Worm (Caenorhabditis elegans) whole organism, late embryonic: ENCODE data around the gene pho-7.
A peak's percentile ranks its signal among the peaks of the same experiment; 100 is the strongest.

Experiments used
- C08G9.2 ChIP-seq: sonication (generic microtip); optimal IDR thresholded peaks from 2 replicates; lab custom pipeline; 2016; ENCODE audit warnings: mild to moderate bottlenecking, missing genetic modification characterization, moderate library complexity, missing compliant biosample characterization
- C38D4.7 ChIP-seq: fragments of 200-800 bp; sonication (Bioruptor generic); optimal IDR thresholded peaks from 2 replicates; lab custom pipeline; 2018; ENCODE audit warnings: mild to moderate bottlenecking, missing genetic modification characterization, moderate library complexity, missing compliant biosample characterization
- F13H6.1 ChIP-seq: sonication (generic microtip); optimal IDR thresholded peaks from 2 replicates; lab custom pipeline; 2016; ENCODE audit warnings: missing genetic modification characterization, missing compliant biosample characterization
- K09A11.1 ChIP-seq: sonication (generic microtip); optimal IDR thresholded peaks from 2 replicates; lab custom pipeline; 2017; ENCODE audit warnings: antibody characterized with exemption, mild to moderate bottlenecking, missing genetic modification characterization, missing compliant biosample characterization; ENCODE audit not compliant: insufficient read depth
- T23F11.4 ChIP-seq: fragments of 200-800 bp; sonication (Bioruptor generic); optimal IDR thresholded peaks from 2 replicates; lab custom pipeline; 2018; ENCODE audit warnings: mild to moderate bottlenecking, missing genetic modification characterization, missing compliant biosample characterization
- Y22D7AL.16 ChIP-seq: sonication (generic microtip); optimal IDR thresholded peaks from 2 replicates; lab custom pipeline; 2016; ENCODE audit warnings: missing genetic modification characterization, missing compliant biosample characterization
- ahr-1 ChIP-seq: sonication (generic microtip); optimal IDR thresholded peaks from 2 replicates; lab custom pipeline; 2016; ENCODE audit warnings: missing genetic modification characterization, missing compliant biosample characterization
- ama-1 ChIP-seq: fragments of 150-350 bp; optimal IDR thresholded peaks from 2 replicates; lab custom pipeline; 2014
- ceh-24 ChIP-seq: sonication (generic microtip); optimal IDR thresholded peaks from 2 replicates; lab custom pipeline; 2016; ENCODE audit warnings: mild to moderate bottlenecking, missing genetic modification characterization, missing compliant biosample characterization
- ceh-30 ChIP-seq: fragments of 150-350 bp; optimal IDR thresholded peaks from 2 replicates; lab custom pipeline; 2014; ENCODE audit warnings: missing biosample characterization, missing genetic modification characterization
- ceh-31 ChIP-seq: sonication (generic microtip); optimal IDR thresholded peaks from 2 replicates; lab custom pipeline; 2016; ENCODE audit warnings: missing genetic modification characterization, missing compliant biosample characterization
- ceh-34 ChIP-seq: sonication (generic microtip); optimal IDR thresholded peaks from 2 replicates; lab custom pipeline; 2016; ENCODE audit warnings: mild to moderate bottlenecking, missing genetic modification characterization, missing compliant biosample characterization
- ceh-45 ChIP-seq: fragments of 200-800 bp; sonication (Bioruptor generic); IDR thresholded peaks from 2 replicates; pipeline ENCODE4 v1.3.6; 2022; ENCODE audit warnings: missing genetic modification reagents, missing genetic modification characterization, missing compliant biosample characterization
- ceh-6 ChIP-seq: fragments of 200-800 bp; sonication (Bioruptor generic); optimal IDR thresholded peaks from 2 replicates; lab custom pipeline; 2018; ENCODE audit warnings: mild to moderate bottlenecking, missing genetic modification characterization, missing compliant biosample characterization
- ceh-9 ChIP-seq: sonication (generic microtip); optimal IDR thresholded peaks from 2 replicates; lab custom pipeline; 2016; ENCODE audit warnings: mild to moderate bottlenecking, missing genetic modification characterization, inconsistent platforms, missing compliant biosample characterization
- dmd-4 ChIP-seq: sonication (generic microtip); optimal IDR thresholded peaks from 2 replicates; lab custom pipeline; 2016; ENCODE audit warnings: borderline replicate concordance, missing genetic modification characterization, missing compliant biosample characterization
- dve-1 ChIP-seq: sonication (generic microtip); optimal IDR thresholded peaks from 2 replicates; lab custom pipeline; 2017; ENCODE audit warnings: antibody characterized with exemption, mild to moderate bottlenecking, missing genetic modification characterization, missing compliant biosample characterization
- elt-4 ChIP-seq: sonication (generic microtip); optimal IDR thresholded peaks from 2 replicates; lab custom pipeline; 2016; ENCODE audit warnings: missing genetic modification characterization, missing compliant biosample characterization
- ets-4 ChIP-seq: sonication (generic microtip); optimal IDR thresholded peaks from 2 replicates; lab custom pipeline; 2016; ENCODE audit warnings: missing genetic modification characterization, missing compliant biosample characterization
- fax-1 ChIP-seq: sonication (generic microtip); optimal IDR thresholded peaks from 2 replicates; lab custom pipeline; 2016; ENCODE audit warnings: missing genotype, missing genetic modification characterization, missing compliant biosample characterization
- fkh-10 ChIP-seq: fragments of 150-350 bp; optimal IDR thresholded peaks from 2 replicates; lab custom pipeline; 2014; ENCODE audit warnings: missing biosample characterization, missing genetic modification reagents, missing genetic modification characterization
- gmeb-2 ChIP-seq: sonication (generic microtip); optimal IDR thresholded peaks from 2 replicates; lab custom pipeline; 2016; ENCODE audit warnings: missing genetic modification characterization, inconsistent platforms, missing compliant biosample characterization
- hlh-13 ChIP-seq: fragments of 200-800 bp; sonication (Bioruptor generic); optimal IDR thresholded peaks from 2 replicates; lab custom pipeline; 2018; ENCODE audit warnings: mild to moderate bottlenecking, missing genetic modification characterization, missing compliant biosample characterization
- hlh-30 ChIP-seq: sonication (generic microtip); optimal IDR thresholded peaks from 2 replicates; lab custom pipeline; 2017; ENCODE audit warnings: antibody characterized with exemption, missing genetic modification characterization, missing compliant biosample characterization; ENCODE audit not compliant: insufficient read depth
- hlh-6 ChIP-seq: sonication (generic microtip); optimal IDR thresholded peaks from 2 replicates; lab custom pipeline; 2016; ENCODE audit warnings: missing genotype, missing genetic modification characterization, missing compliant biosample characterization
- hlh-8 ChIP-seq: sonication (generic microtip); optimal IDR thresholded peaks from 2 replicates; lab custom pipeline; 2016; ENCODE audit warnings: missing genotype, missing genetic modification characterization, missing compliant biosample characterization
- lim-6 ChIP-seq: sonication (generic microtip); optimal IDR thresholded peaks from 2 replicates; lab custom pipeline; 2016; ENCODE audit warnings: missing genetic modification characterization, missing compliant biosample characterization
- madf-2 ChIP-seq: sonication (generic microtip); optimal IDR thresholded peaks from 2 replicates; lab custom pipeline; 2017; ENCODE audit warnings: missing genetic modification characterization, missing compliant biosample characterization
- nhr-11 ChIP-seq: fragments of 150-350 bp; optimal IDR thresholded peaks from 2 replicates; lab custom pipeline; 2014; ENCODE audit warnings: missing biosample characterization, missing genetic modification characterization
- nhr-232 ChIP-seq: sonication (generic microtip); optimal IDR thresholded peaks from 2 replicates; lab custom pipeline; 2016; ENCODE audit warnings: missing genetic modification characterization, missing compliant biosample characterization
- npax-4 ChIP-seq: sonication (generic microtip); optimal IDR thresholded peaks from 2 replicates; lab custom pipeline; 2016; ENCODE audit warnings: missing genetic modification characterization, missing compliant biosample characterization
- odd-2 ChIP-seq: sonication (generic microtip); optimal IDR thresholded peaks from 2 replicates; lab custom pipeline; 2017; ENCODE audit warnings: antibody characterized with exemption, mild to moderate bottlenecking, missing genetic modification characterization, missing compliant biosample characterization
- pat-9 ChIP-seq: fragments of 200-800 bp; sonication (Bioruptor generic); optimal IDR thresholded peaks from 2 replicates; lab custom pipeline; 2018; ENCODE audit warnings: mild to moderate bottlenecking, missing genetic modification characterization, moderate library complexity, missing compliant biosample characterization
- pha-2 ChIP-seq: sonication (generic microtip); optimal IDR thresholded peaks from 2 replicates; lab custom pipeline; 2017; ENCODE audit warnings: mild to moderate bottlenecking, missing genetic modification characterization, missing compliant biosample characterization
- pha-4 ChIP-seq: fragments of 150-350 bp; optimal IDR thresholded peaks from 2 replicates; lab custom pipeline; 2018; ENCODE audit warnings: missing biosample characterization, missing genetic modification reagents, missing genetic modification characterization
- pqm-1 ChIP-seq: sonication (generic microtip); optimal IDR thresholded peaks from 2 replicates; lab custom pipeline; 2016; ENCODE audit warnings: missing genetic modification characterization, missing compliant biosample characterization
- pros-1 ChIP-seq: fragments of 150-350 bp; optimal IDR thresholded peaks from 2 replicates; lab custom pipeline; 2014; ENCODE audit warnings: missing biosample characterization, missing genetic modification reagents, missing genetic modification characterization
- rnt-1 ChIP-seq: sonication (generic microtip); optimal IDR thresholded peaks from 2 replicates; lab custom pipeline; 2016; ENCODE audit warnings: missing genetic modification characterization, missing compliant biosample characterization
- sox-2 ChIP-seq: fragments of 200-800 bp; sonication (Bioruptor generic); IDR thresholded peaks from 2 replicates; pipeline ENCODE4 v1.3.6; 2022; ENCODE audit warnings: missing genetic modification reagents, missing genetic modification characterization, missing compliant biosample characterization
- syd-9 ChIP-seq: sonication (generic microtip); optimal IDR thresholded peaks from 2 replicates; lab custom pipeline; 2016; ENCODE audit warnings: mild to moderate bottlenecking, missing genetic modification characterization, moderate library complexity, missing compliant biosample characterization
- tbx-7 ChIP-seq: sonication (generic microtip); optimal IDR thresholded peaks from 2 replicates; lab custom pipeline; 2016; ENCODE audit warnings: missing genotype, missing genetic modification characterization, missing compliant biosample characterization
- ttx-3 ChIP-seq: sonication (generic microtip); optimal IDR thresholded peaks from 2 replicates; lab custom pipeline; 2016; ENCODE audit warnings: missing genetic modification reagents, missing genetic modification characterization, missing compliant biosample characterization
- unc-3 ChIP-seq, 2 experiments: fragments of 200-800 bp in 1 of 2; sonication (Bioruptor generic) in 1 of 2; sonication (generic microtip) in 1 of 2; conservative IDR thresholded peaks in 1 of 2; optimal IDR thresholded peaks in 1 of 2; 2 replicates each; pipeline versions ENCODE4 v1.3.6 to Lab custom; 2016 to 2022; ENCODE audit warnings: missing compliant biosample characterization in 2 of 2, missing genetic modification characterization in 2 of 2, missing genetic modification reagents in 1 of 2
- unc-42 ChIP-seq: sonication (generic microtip); optimal IDR thresholded peaks from 2 replicates; lab custom pipeline; 2016; ENCODE audit warnings: missing genotype, missing genetic modification characterization, missing compliant biosample characterization
- unc-55 ChIP-seq: sonication (generic microtip); optimal IDR thresholded peaks from 2 replicates; lab custom pipeline; 2017; ENCODE audit warnings: missing biosample characterization, missing genetic modification reagents, missing genetic modification characterization
- zip-5 ChIP-seq: sonication (generic microtip); optimal IDR thresholded peaks from 2 replicates; lab custom pipeline; 2016; ENCODE audit warnings: missing genetic modification characterization, missing compliant biosample characterization

The pho-7 gene

ce11 chrX:10967698-10968097 lies 26.5 kb upstream of the pho-7 start, which contains the start of gene K09C8.9:
TSS of gene K09C8.9 (minus strand) at chrX:10967798.
- no peak for TF ChIP-seq pros-1 (tag; lab: Kevin White, UChicago)
- no peak for TF ChIP-seq madf-2
- TF ChIP-seq lim-6 (tag; lab: Kevin White, UChicago), result no peak
- TF ChIP-seq C38D4.7 (GFP tag; lab: Kevin White, UChicago), result no peak
- TF ChIP-seq ets-4 (tag; lab: Kevin White, UChicago), result no peak
- TF ChIP-seq ama-1 (lab: Kevin White, UChicago), result no peak
- TF ChIP-seq nhr-11 (tag; lab: Kevin White, UChicago), result no peak
- TF ChIP-seq gmeb-2 (tag; lab: Kevin White, UChicago), result no peak
- TF ChIP-seq ahr-1 (tag; lab: Kevin White, UChicago), result no peak
- TF ChIP-seq unc-3 (GFP tag; conservative IDR thresholded peaks at IDR 0.05; lab: Robert Waterston, UW), result no peak
- no peak for TF ChIP-seq unc-3 (tag; optimal IDR thresholded peaks at IDR 0.05; lab: Kevin White, UChicago)

- TF ChIP-seq ceh-9 (tag; lab: Kevin White, UChicago) (no peak), dve-1 (no peak), nhr-232 (no peak), sox-2 (GFP tag; lab: Robert Waterston, UW) (no peak), fkh-10 (no peak)
These were observed 25.1 kb upstream of the pho-7 start, which contains the start of gene lge-1 for ce11 chrX:10966251-10966650. TSS of gene lge-1 (plus strand) at chrX:10966551.

ce11 chrX:10965508-10965907 lies 24.4 kb upstream of the pho-7 start:
- TF ChIP-seq T23F11.4 (GFP tag; lab: Kevin White, UChicago) (no peak), unc-42 (tag; lab: Kevin White, UChicago) (peak; percentile 60), pqm-1 (no peak), pha-2 (no peak), ahr-1 (tag; lab: Kevin White, UChicago) (no peak)

ce11 chrX:10963453-10964046 lies 22.4 kb upstream of the pho-7 start, which contains the start of gene nas-10:
TSS of gene nas-10 (minus strand) at chrX:10963503.
- TF ChIP-seq pha-4 (tag; lab: Kevin White, UChicago) (no peak), syd-9 (tag; lab: Kevin White, UChicago) (peak; percentile 82), gmeb-2 (tag; lab: Kevin White, UChicago) (peak; percentile 83), zip-5 (peak; percentile 58), npax-4 (tag; lab: Kevin White, UChicago) (peak; percentile 68), F13H6.1 (peak; percentile 55), ceh-9 (tag; lab: Kevin White, UChicago) (peak; percentile 75), unc-55 (GFP tag; lab: Kevin White, UChicago) (no peak), fax-1 (tag; lab: Kevin White, UChicago) (peak; percentile 77), ceh-45 (GFP tag; lab: Robert Waterston, UW) (peak; percentile 82), K09A11.1 (tag; lab: Kevin White, UChicago) (peak; percentile 75), dmd-4 (tag; lab: Kevin White, UChicago) (peak; percentile 60), elt-4 (tag; lab: Kevin White, UChicago) (no peak), tbx-7 (tag; lab: Kevin White, UChicago) (peak; percentile 21), ttx-3 (tag; lab: Kevin White, UChicago) (peak; percentile 88), pat-9 (tag; lab: Kevin White, UChicago) (peak; percentile 86), ceh-30 (tag; lab: Kevin White, UChicago) (no peak), hlh-13 (GFP tag; lab: Kevin White, UChicago) (peak; percentile 64), sox-2 (GFP tag; lab: Robert Waterston, UW) (peak; percentile 51), rnt-1 (peak; percentile 33), ceh-6 (peak; percentile 80), C08G9.2 (peak; percentile 57), ets-4 (tag; lab: Kevin White, UChicago) (peak; percentile 34), Y22D7AL.16 (peak; percentile 72), ceh-24 (tag; lab: Kevin White, UChicago) (peak; percentile 44), hlh-6 (tag; lab: Kevin White, UChicago) (peak; percentile 70), odd-2 (tag; lab: Kevin White, UChicago) (peak; percentile 38), hlh-8 (tag; lab: Kevin White, UChicago) (peak; percentile 82), nhr-11 (tag; lab: Kevin White, UChicago) (no peak), ceh-31 (peak; percentile 31), ceh-34 (peak; percentile 82), hlh-30 (tag; lab: Kevin White, UChicago) (peak; percentile 43)
